Fruit fly (Drosophila melanogaster) whole organism, embryonic: ENCODE results near the gene CG4593.

Source experiments
- ATbp ChIP-seq: fragments of 200-800 bp; sonication (Bioruptor generic); optimal IDR thresholded peaks from 2 replicates; lab custom pipeline; 2017; ENCODE audit warnings: missing biosample characterization, mild to moderate bottlenecking, missing genetic modification characterization, missing genetic modification reagents
- Antp ChIP-seq: fragments of 200-800 bp; sonication (Bioruptor generic); optimal IDR thresholded peaks from 3 replicates; lab custom pipeline; 2016; ENCODE audit warnings: missing biosample characterization, missing genetic modification characterization
- CG10431 ChIP-seq: fragments of 200-800 bp; sonication (Bioruptor generic); optimal IDR thresholded peaks from 3 replicates; lab custom pipeline; 2018; ENCODE audit warnings: missing biosample characterization, mild to moderate bottlenecking, missing genetic modification characterization
- CG10959 ChIP-seq: fragments of 200-800 bp; sonication (Bioruptor generic); IDR thresholded peaks from 2 replicates; pipeline ENCODE4 v1.3.6; 2022; ENCODE audit warnings: missing biosample characterization, missing genetic modification characterization
- CG10979 ChIP-seq: fragments of 200-800 bp; sonication (Bioruptor generic); optimal IDR thresholded peaks from 2 replicates; lab custom pipeline; 2018; ENCODE audit warnings: missing biosample characterization, mild to moderate bottlenecking, missing genetic modification characterization, moderate library complexity
- CG12236 ChIP-seq: fragments of 200-800 bp; sonication (Bioruptor generic); optimal IDR thresholded peaks from 2 replicates; lab custom pipeline; 2016; ENCODE audit warnings: missing biosample characterization, missing genetic modification characterization
- CG14014 ChIP-seq: fragments of 200-800 bp; sonication (Bioruptor generic); IDR thresholded peaks from 2 replicates; pipeline ENCODE4 v1.3.6; 2022; ENCODE audit warnings: missing biosample characterization, missing genetic modification characterization
- CG14860 ChIP-seq: fragments of 200-800 bp; sonication (Bioruptor generic); IDR thresholded peaks from 3 replicates; pipeline ENCODE4 v1.3.6; 2022; ENCODE audit warnings: missing biosample characterization, missing genetic modification characterization; ENCODE audit not compliant: partially characterized antibody
- CG2120 ChIP-seq: fragments of 200-800 bp; sonication (Bioruptor generic); optimal IDR thresholded peaks from 3 replicates; lab custom pipeline; 2016; ENCODE audit warnings: missing biosample characterization, missing genetic modification characterization
- CG2199 ChIP-seq: fragments of 200-800 bp; sonication (Bioruptor generic); IDR thresholded peaks from 3 replicates; pipeline ENCODE4 v1.3.6; 2022; ENCODE audit warnings: missing biosample characterization, missing genetic modification characterization
- CG2678 ChIP-seq: fragments of 200-800 bp; sonication (Bioruptor generic); optimal IDR thresholded peaks from 3 replicates; lab custom pipeline; 2019; ENCODE audit warnings: missing biosample characterization, mild to moderate bottlenecking, missing genetic modification characterization, moderate library complexity
- CG3163 ChIP-seq: fragments of 200-800 bp; sonication (Bioruptor generic); optimal IDR thresholded peaks from 3 replicates; lab custom pipeline; 2016; ENCODE audit warnings: missing biosample characterization, missing genetic modification characterization
- CG3281 ChIP-seq: fragments of 200-800 bp; sonication (Bioruptor generic); optimal IDR thresholded peaks from 3 replicates; lab custom pipeline; 2017; ENCODE audit warnings: missing biosample characterization, mild to moderate bottlenecking, missing genetic modification characterization
- CG33213 ChIP-seq: fragments of 200-800 bp; sonication (Bioruptor generic); optimal IDR thresholded peaks from 3 replicates; lab custom pipeline; 2016; ENCODE audit warnings: missing biosample characterization, missing genetic modification characterization
- CG3407 ChIP-seq: fragments of 200-800 bp; sonication (Bioruptor generic); optimal IDR thresholded peaks from 2 replicates; lab custom pipeline; 2018; ENCODE audit warnings: missing biosample characterization, mild to moderate bottlenecking, missing genetic modification characterization
- CG42726 ChIP-seq: fragments of 200-800 bp; sonication (Bioruptor generic); IDR thresholded peaks from 2 replicates; pipeline ENCODE4 v1.3.6; 2022; ENCODE audit warnings: missing biosample characterization, missing genetic modification characterization; ENCODE audit not compliant: partially characterized antibody
- CG4360 ChIP-seq: fragments of 200-800 bp; sonication (Bioruptor generic); IDR thresholded peaks from 2 replicates; pipeline ENCODE4 v1.3.6; 2022; ENCODE audit warnings: missing biosample characterization, missing genetic modification characterization
- CG4617 ChIP-seq: fragments of 200-800 bp; sonication (Bioruptor generic); optimal IDR thresholded peaks from 3 replicates; lab custom pipeline; 2016; ENCODE audit warnings: missing biosample characterization, missing genetic modification characterization, borderline replicate concordance
- CG6654 ChIP-seq: fragments of 200-800 bp; sonication (Bioruptor generic); optimal IDR thresholded peaks from 2 replicates; lab custom pipeline; 2017; ENCODE audit warnings: missing biosample characterization, mild to moderate bottlenecking, missing genetic modification characterization
- CG7271 ChIP-seq: fragments of 200-800 bp; sonication (Bioruptor generic); optimal IDR thresholded peaks from 2 replicates; lab custom pipeline; 2018; ENCODE audit warnings: missing biosample characterization, mild to moderate bottlenecking, missing genetic modification characterization, moderate library complexity
- CG8290 ChIP-seq, 3 experiments: fragments of 200-800 bp; sonication (Bioruptor generic); optimal IDR thresholded peaks; 2 replicates each; lab custom pipeline; 2016 to 2019; ENCODE audit warnings: missing biosample characterization in 3 of 3, missing genetic modification characterization in 3 of 3, mild to moderate bottlenecking in 2 of 3, moderate library complexity in 1 of 3
- CG8924 ChIP-seq: fragments of 200-800 bp; optimal IDR thresholded peaks from 3 replicates; lab custom pipeline; 2019; ENCODE audit warnings: missing biosample characterization, mild to moderate bottlenecking, missing genetic modification characterization, moderate library complexity
- CG9727 ChIP-seq: fragments of 200-800 bp; sonication (Bioruptor generic); optimal IDR thresholded peaks from 3 replicates; lab custom pipeline; 2017; ENCODE audit warnings: missing biosample characterization, mild to moderate bottlenecking, missing genetic modification characterization
- CoRest ChIP-seq: fragments of 200-800 bp; sonication (Bioruptor generic); optimal IDR thresholded peaks from 3 replicates; lab custom pipeline; 2018; ENCODE audit warnings: missing biosample characterization, mild to moderate bottlenecking, missing genetic modification characterization, moderate library complexity
- Dfd ChIP-seq, 2 experiments: fragments of >200 bp; optimal IDR thresholded peaks; 2 replicates each; lab custom pipeline; 2017; ENCODE audit warnings: missing biosample characterization in 2 of 2, missing genetic modification characterization in 2 of 2
- Drgx ChIP-seq: fragments of 200-800 bp; sonication (Bioruptor generic); IDR thresholded peaks from 2 replicates; pipeline ENCODE4 v1.3.6; 2022; ENCODE audit warnings: missing biosample characterization, missing genetic modification characterization
- Fer3 ChIP-seq: fragments of 200-800 bp; sonication (Bioruptor generic); optimal IDR thresholded peaks from 2 replicates; lab custom pipeline; 2018; ENCODE audit warnings: missing biosample characterization, mild to moderate bottlenecking, missing genetic modification characterization, moderate library complexity
- GATAe ChIP-seq: fragments of 200-800 bp; sonication (Bioruptor generic); conservative IDR thresholded peaks from 2 replicates; pipeline ENCODE4 v1.3.6; 2022; ENCODE audit warnings: missing biosample characterization, missing genetic modification characterization
- HLH4C ChIP-seq: fragments of 200-800 bp; sonication (Bioruptor generic); IDR thresholded peaks from 3 replicates; pipeline ENCODE4 v1.3.6; 2022; ENCODE audit warnings: missing biosample characterization, missing genetic modification characterization; ENCODE audit not compliant: partially characterized antibody
- Optix ChIP-seq: fragments of 200-800 bp; sonication (Bioruptor generic); IDR thresholded peaks from 3 replicates; pipeline ENCODE4 v1.3.6; 2022; ENCODE audit warnings: missing biosample characterization, missing genetic modification characterization
- Spps ChIP-seq: fragments of 200-800 bp; sonication (Bioruptor generic); optimal IDR thresholded peaks from 2 replicates; lab custom pipeline; 2018; ENCODE audit warnings: missing biosample characterization, mild to moderate bottlenecking, missing genetic modification characterization
- Trl ChIP-seq, 3 experiments: fragments of >200 bp in 2 of 3; fragments of 200-800 bp in 1 of 3; sonication (Bioruptor generic) in 1 of 3; optimal IDR thresholded peaks; 2 replicates in 1 of 3; 3 replicates in 2 of 3; lab custom pipeline; 2016 to 2017; ENCODE audit warnings: missing biosample characterization in 1 of 3, missing genetic modification characterization in 1 of 3
- ab ChIP-seq: fragments of 200-800 bp; sonication (Bioruptor generic); optimal IDR thresholded peaks from 2 replicates; lab custom pipeline; 2016; ENCODE audit warnings: missing biosample characterization, missing genetic modification characterization
- br ChIP-seq: fragments of >200 bp; optimal IDR thresholded peaks from 2 replicates; lab custom pipeline; 2017
- chn ChIP-seq: fragments of 200-800 bp; sonication (Bioruptor generic); optimal IDR thresholded peaks from 2 replicates; lab custom pipeline; 2016; ENCODE audit warnings: missing biosample characterization, missing genetic modification characterization
- exex ChIP-seq: fragments of 200-800 bp; sonication (Bioruptor generic); optimal IDR thresholded peaks from 4 replicates; lab custom pipeline; 2018; ENCODE audit warnings: missing biosample characterization, mild to moderate bottlenecking, missing genetic modification characterization, moderate library complexity
- fd96Cb ChIP-seq: fragments of 200-800 bp; sonication (Bioruptor generic); optimal IDR thresholded peaks from 2 replicates; lab custom pipeline; 2018; ENCODE audit warnings: missing biosample characterization, mild to moderate bottlenecking, missing genetic modification characterization, moderate library complexity
- grn ChIP-seq: fragments of 200-800 bp; sonication (Bioruptor generic); optimal IDR thresholded peaks from 3 replicates; lab custom pipeline; 2017; ENCODE audit warnings: missing biosample characterization, missing genetic modification characterization
- hth ChIP-seq: fragments of >200 bp; optimal IDR thresholded peaks from 2 replicates; lab custom pipeline; 2017; ENCODE audit warnings: inconsistent platforms
- p53 ChIP-seq: fragments of 200-800 bp; sonication (Bioruptor generic); optimal IDR thresholded peaks from 2 replicates; lab custom pipeline; 2016; ENCODE audit warnings: missing biosample characterization, missing genetic modification characterization
- pum ChIP-seq: fragments of 200-800 bp; sonication (Bioruptor generic); optimal IDR thresholded peaks from 2 replicates; lab custom pipeline; 2016; ENCODE audit warnings: missing biosample characterization, missing genetic modification characterization
- run ChIP-seq: fragments of 200-800 bp; sonication (Bioruptor generic); optimal IDR thresholded peaks from 3 replicates; lab custom pipeline; 2018; ENCODE audit warnings: missing biosample characterization, mild to moderate bottlenecking, missing genetic modification characterization
- sr ChIP-seq: fragments of 200-800 bp; sonication (Bioruptor generic); IDR thresholded peaks from 3 replicates; pipeline ENCODE4 v1.3.6; 2022; ENCODE audit warnings: missing biosample characterization, missing genetic modification characterization
- tin ChIP-seq: fragments of 200-800 bp; sonication (Bioruptor generic); optimal IDR thresholded peaks from 3 replicates; lab custom pipeline; 2016; ENCODE audit warnings: missing biosample characterization, missing genetic modification characterization
- tll ChIP-seq, 2 experiments: fragments of 200-800 bp in 1 of 2; fragments of >200 bp in 1 of 2; sonication (Bioruptor generic) in 1 of 2; optimal IDR thresholded peaks; 2 replicates each; lab custom pipeline; 2017 to 2019; ENCODE audit warnings: missing biosample characterization in 2 of 2, missing genetic modification characterization in 2 of 2, mild to moderate bottlenecking in 1 of 2, moderate library complexity in 1 of 2
- unc-4 ChIP-seq: fragments of 200-800 bp; sonication (Bioruptor generic); IDR thresholded peaks from 2 replicates; pipeline ENCODE4 v1.3.6; 2022; ENCODE audit warnings: missing biosample characterization, missing genetic modification characterization; ENCODE audit not compliant: partially characterized antibody

The CG4593 gene

dm6 chrX:7011063-7011743 lies 2.5 kb upstream of the CG4593 start, which contains the start of the genes cm, sloth1 and sloth2 (continued):
- TF ChIP-seq CG12236 (GFP tag; lab: Kevin White, UChicago) (peak; percentile 71), run (tag; lab: Kevin White, UChicago) (peak; percentile 53), Drgx (GFP tag; lab: Robert Waterston, UW) (peak; percentile 79), CoRest (tag; lab: Kevin White, UChicago) (peak; percentile 90), CG3163 (GFP tag; lab: Kevin White, UChicago) (peak; percentile 55), GATAe (GFP tag; lab: Robert Waterston, UW) (no peak), CG4360 (GFP tag; lab: Robert Waterston, UW) (0 out of 2 replicates have a peak, but pooled peaks have one; percentile 24), CG3281 (GFP tag; lab: Kevin White, UChicago) (peak; percentile 77), pum (GFP tag; lab: Kevin White, UChicago) (peak; percentile 82), CG3407 (GFP tag; lab: Kevin White, UChicago) (peak; percentile 53), Optix (GFP tag; lab: Robert Waterston, UW) (peak; percentile 84), CG8924 (tag; lab: Kevin White, UChicago) (peak; percentile 86), CG2199 (GFP tag; lab: Robert Waterston, UW) (peak; percentile 81), CG2120 (GFP tag; lab: Kevin White, UChicago) (peak; percentile 95), CG14860 (GFP tag; lab: Robert Waterston, UW) (peak; percentile 75), tll (GFP tag; optimal IDR thresholded peaks at IDR 0.05; lab: Kevin White, UChicago) (no peak), CG9727 (GFP tag; lab: Kevin White, UChicago) (peak; percentile 81), CG7271 (tag; lab: Kevin White, UChicago) (peak; percentile 69), tin (GFP tag; lab: Kevin White, UChicago) (peak; percentile 87)

- TF ChIP-seq ab (GFP tag; lab: Kevin White, UChicago) (no peak), unc-4 (GFP tag; lab: Robert Waterston, UW) (peak; percentile 71), CG4617 (GFP tag; lab: Kevin White, UChicago) (no peak), fd96Cb (tag; lab: Kevin White, UChicago) (no peak), p53 (GFP tag; lab: Kevin White, UChicago) (peak; percentile 27), CG10979 (tag; lab: Kevin White, UChicago) (peak; percentile 26), HLH4C (GFP tag; lab: Robert Waterston, UW) (no peak), Antp (GFP tag; lab: Kevin White, UChicago) (peak; percentile 68), CG42726 (peak; percentile 67; the same call in 1 of the 2 replicates), sr (0 out of 3 replicates have a peak, but pooled peaks have one; percentile 18), CG2120 (GFP tag; lab: Kevin White, UChicago) (peak; percentile 68), CG10431 (GFP tag; lab: Kevin White, UChicago) (no peak), CG10959 (GFP tag; lab: Robert Waterston, UW) (no peak), exex (tag; lab: Kevin White, UChicago) (no peak), hth (lab: Kevin White, UChicago) (no peak), br (lab: Kevin White, UChicago) (no peak), ATbp (GFP tag; lab: Kevin White, UChicago) (no peak), chn (GFP tag; lab: Kevin White, UChicago) (peak; percentile 31), CG6654 (GFP tag; lab: Kevin White, UChicago) (no peak), Dfd (GFP tag; optimal IDR thresholded peaks at IDR 0.05; lab: Kevin White, UChicago) (no peak), Fer3 (peak; percentile 14), CG33213 (peak; percentile 70), grn (GFP tag; lab: Kevin White, UChicago) (no peak), CG14014 (peak; percentile 52; the same call in 1 of the 2 replicates), CG2678 (tag; lab: Kevin White, UChicago) (peak; percentile 62), CG8290 (GFP tag; optimal IDR thresholded peaks at IDR 0.05; lab: Kevin White, UChicago) (peak; percentile 37), CG8290 (tag; optimal IDR thresholded peaks at IDR 0.05; lab: Kevin White, UChicago) (peak in 1 of 2 experiments; percentile 89), Spps (no peak), Trl (optimal IDR thresholded peaks at IDR 0.05; lab: Kevin White, UChicago) (no peak), Trl (GFP tag; optimal IDR thresholded peaks at IDR 0.05; lab: Kevin White, UChicago) (peak; percentile 67), CG7271 (tag; lab: Kevin White, UChicago) (no peak)
These were observed 1.3 kb downstream of the CG4593 start for dm6 chrX:7014931-7015428.
